Fruit fly (Drosophila melanogaster) whole organism, prepupa: ENCODE results near the gene scw.

Experiments used
- CG11902 ChIP-seq: fragments of 200-800 bp; sonication (Bioruptor generic); optimal IDR thresholded peaks from 3 replicates; lab custom pipeline; 2016; ENCODE audit warnings: missing biosample characterization, missing genetic modification characterization
- CG15336 ChIP-seq: fragments of 200-800 bp; sonication (Bioruptor generic); IDR thresholded peaks from 2 replicates; pipeline ENCODE4 v1.3.6; 2022; ENCODE audit warnings: missing biosample characterization, missing genetic modification characterization
- CG3032 ChIP-seq: fragments of 200-800 bp; optimal IDR thresholded peaks from 2 replicates; lab custom pipeline; 2019; ENCODE audit warnings: missing biosample characterization, mild to moderate bottlenecking, missing genetic modification characterization, moderate library complexity
- CG31627 ChIP-seq: fragments of 200-800 bp; sonication (Bioruptor generic); optimal IDR thresholded peaks from 3 replicates; lab custom pipeline; 2016; ENCODE audit warnings: missing biosample characterization, missing genetic modification characterization
- CG32006 ChIP-seq: fragments of 200-800 bp; sonication (Bioruptor generic); optimal IDR thresholded peaks from 3 replicates; lab custom pipeline; 2017; ENCODE audit warnings: missing biosample characterization, mild to moderate bottlenecking, missing genetic modification characterization
- CG34406 ChIP-seq: fragments of 200-800 bp; sonication (Bioruptor generic); optimal IDR thresholded peaks from 3 replicates; lab custom pipeline; 2016; ENCODE audit warnings: missing biosample characterization, missing genetic modification characterization
- CG3919 ChIP-seq: fragments of 200-800 bp; sonication (Bioruptor generic); optimal IDR thresholded peaks from 3 replicates; lab custom pipeline; 2016; ENCODE audit warnings: missing biosample characterization, missing genetic modification characterization
- CG6163 ChIP-seq: fragments of 200-800 bp; sonication (Bioruptor generic); IDR thresholded peaks from 3 replicates; pipeline ENCODE4 v1.3.6; 2022; ENCODE audit warnings: missing biosample characterization, missing genetic modification characterization
- CG6276 ChIP-seq: fragments of 200-800 bp; sonication (Bioruptor generic); optimal IDR thresholded peaks from 2 replicates; lab custom pipeline; 2017; ENCODE audit warnings: missing biosample characterization, mild to moderate bottlenecking, missing genetic modification characterization
- CG6792 ChIP-seq: fragments of 200-800 bp; sonication (Bioruptor generic); optimal IDR thresholded peaks from 3 replicates; lab custom pipeline; 2016; ENCODE audit warnings: missing biosample characterization, missing genetic modification characterization
- CG6854 ChIP-seq: fragments of 200-800 bp; sonication (Bioruptor generic); optimal IDR thresholded peaks from 2 replicates; lab custom pipeline; 2017; ENCODE audit warnings: missing biosample characterization, mild to moderate bottlenecking, missing genetic modification characterization
- CG7368 ChIP-seq: fragments of 200-800 bp; sonication (Bioruptor generic); optimal IDR thresholded peaks from 3 replicates; lab custom pipeline; 2016; ENCODE audit warnings: missing biosample characterization, missing genetic modification characterization
- CG8119 ChIP-seq: fragments of 200-800 bp; sonication (Bioruptor generic); IDR thresholded peaks from 3 replicates; pipeline ENCODE4 v1.3.6; 2022; ENCODE audit warnings: missing biosample characterization, missing genetic modification characterization
- CG8632 ChIP-seq: fragments of 200-800 bp; sonication (Bioruptor generic); optimal IDR thresholded peaks from 3 replicates; lab custom pipeline; 2016; ENCODE audit warnings: missing biosample characterization, missing genetic modification characterization
- CG9139 ChIP-seq: fragments of 200-800 bp; sonication (Bioruptor generic); optimal IDR thresholded peaks from 3 replicates; lab custom pipeline; 2017; ENCODE audit warnings: missing biosample characterization, mild to moderate bottlenecking, missing genetic modification characterization
- Eip75B ChIP-seq: fragments of 200-800 bp; sonication (Bioruptor generic); optimal IDR thresholded peaks from 3 replicates; lab custom pipeline; 2016; ENCODE audit warnings: missing biosample characterization, missing genetic modification characterization
- Ets96B ChIP-seq: fragments of 200-800 bp; optimal IDR thresholded peaks from 2 replicates; lab custom pipeline; 2019; ENCODE audit warnings: missing biosample characterization, mild to moderate bottlenecking, missing genetic modification characterization, moderate library complexity
- Hr4 ChIP-seq: fragments of 200-800 bp; sonication (Bioruptor generic); optimal IDR thresholded peaks from 3 replicates; lab custom pipeline; 2016; ENCODE audit warnings: missing biosample characterization, missing genetic modification characterization
- Lpt ChIP-seq: fragments of 200-800 bp; sonication (Bioruptor generic); optimal IDR thresholded peaks from 3 replicates; lab custom pipeline; 2016; ENCODE audit warnings: missing biosample characterization, missing genetic modification characterization
- Met ChIP-seq: fragments of 200-800 bp; sonication (Bioruptor generic); optimal IDR thresholded peaks from 3 replicates; lab custom pipeline; 2016; ENCODE audit warnings: missing biosample characterization, missing genetic modification characterization
- OdsH ChIP-seq: fragments of 200-800 bp; sonication (Bioruptor generic); optimal IDR thresholded peaks from 3 replicates; lab custom pipeline; 2016; ENCODE audit warnings: missing biosample characterization, missing genetic modification characterization
- Sox102F ChIP-seq: fragments of 200-800 bp; sonication (Bioruptor generic); optimal IDR thresholded peaks from 2 replicates; lab custom pipeline; 2016; ENCODE audit warnings: missing biosample characterization, mild to moderate bottlenecking, missing genetic modification characterization
- Sox14 ChIP-seq: fragments of 200-800 bp; sonication (Bioruptor generic); optimal IDR thresholded peaks from 3 replicates; lab custom pipeline; 2016; ENCODE audit warnings: missing biosample characterization, missing genetic modification characterization
- Sox15 ChIP-seq: fragments of 200-800 bp; sonication (Bioruptor generic); optimal IDR thresholded peaks from 3 replicates; lab custom pipeline; 2016; ENCODE audit warnings: missing biosample characterization, missing genetic modification characterization
- achi ChIP-seq: fragments of 200-800 bp; sonication (Bioruptor generic); optimal IDR thresholded peaks from 3 replicates; lab custom pipeline; 2016; ENCODE audit warnings: missing biosample characterization, missing genetic modification characterization
- acj6 ChIP-seq: fragments of 200-800 bp; sonication (Bioruptor generic); optimal IDR thresholded peaks from 3 replicates; lab custom pipeline; 2016; ENCODE audit warnings: missing biosample characterization, missing genetic modification characterization
- dac ChIP-seq: fragments of 200-800 bp; sonication (Bioruptor generic); optimal IDR thresholded peaks from 2 replicates; lab custom pipeline; 2017; ENCODE audit warnings: missing biosample characterization, mild to moderate bottlenecking, missing genetic modification characterization
- dsx ChIP-seq: fragments of 200-800 bp; optimal IDR thresholded peaks from 3 replicates; lab custom pipeline; 2019; ENCODE audit warnings: missing biosample characterization, mild to moderate bottlenecking, missing genetic modification characterization, moderate library complexity; ENCODE audit not compliant: poor library complexity, severe bottlenecking
- esn ChIP-seq: fragments of 200-800 bp; sonication (Bioruptor generic); optimal IDR thresholded peaks from 2 replicates; lab custom pipeline; 2016; ENCODE audit warnings: missing biosample characterization, mild to moderate bottlenecking, missing genetic modification characterization, moderate library complexity
- fd59A ChIP-seq: fragments of 200-800 bp; sonication (Bioruptor generic); optimal IDR thresholded peaks from 2 replicates; lab custom pipeline; 2017; ENCODE audit warnings: missing biosample characterization, mild to moderate bottlenecking, missing genetic modification characterization, missing genetic modification reagents
- fkh ChIP-seq: fragments of 200-800 bp; sonication (Bioruptor generic); optimal IDR thresholded peaks from 3 replicates; lab custom pipeline; 2017; ENCODE audit warnings: missing biosample characterization, mild to moderate bottlenecking, missing genetic modification characterization, moderate library complexity
- salr ChIP-seq, 2 experiments: fragments of 200-800 bp; sonication (Bioruptor generic); optimal IDR thresholded peaks; 3 replicates each; lab custom pipeline; 2016 to 2018; ENCODE audit warnings: missing biosample characterization in 2 of 2, missing genetic modification characterization in 2 of 2, mild to moderate bottlenecking in 1 of 2
- ss ChIP-seq, 2 experiments: fragments of 200-800 bp; sonication (Bioruptor generic); optimal IDR thresholded peaks; 2 replicates in 1 of 2; 3 replicates in 1 of 2; lab custom pipeline; 2017 to 2018; ENCODE audit warnings: mild to moderate bottlenecking in 2 of 2, missing biosample characterization in 2 of 2, missing genetic modification characterization in 2 of 2, moderate library complexity in 1 of 2
- topi ChIP-seq: fragments of 200-800 bp; sonication (Bioruptor generic); optimal IDR thresholded peaks from 3 replicates; lab custom pipeline; 2016; ENCODE audit warnings: missing biosample characterization, missing genetic modification characterization
- vri ChIP-seq: fragments of 200-800 bp; sonication (Bioruptor generic); optimal IDR thresholded peaks from 3 replicates; lab custom pipeline; 2016; ENCODE audit warnings: missing biosample characterization, mild to moderate bottlenecking, missing genetic modification characterization

The scw gene

DNA sequence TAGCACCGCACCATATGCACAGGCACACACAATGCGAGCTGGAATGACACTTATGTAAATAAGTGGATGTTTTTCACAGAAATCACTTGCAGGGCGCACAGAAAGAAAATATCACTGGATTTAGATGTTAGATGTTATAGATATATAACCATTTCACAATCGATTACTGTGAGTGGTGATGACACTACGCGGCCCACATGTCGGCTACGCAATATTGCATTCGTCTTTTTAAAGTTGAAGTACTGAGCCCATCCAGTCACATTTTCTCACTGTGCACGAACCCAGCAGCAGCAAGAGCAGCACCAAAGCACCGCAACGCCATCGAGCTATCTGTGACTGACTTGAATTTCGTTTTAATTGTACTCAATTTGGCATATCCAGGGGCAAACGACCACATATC, 21.7 kb upstream of the scw start (continued):
- TF ChIP-seq topi (GFP tag; lab: Kevin White, UChicago) (peak; percentile 6), fkh (GFP tag; lab: Kevin White, UChicago) (no peak), CG34406 (peak; percentile 10), CG6163 (GFP tag; lab: Robert Waterston, UW) (peak; percentile 47; the same call in 2 of the 3 replicates), CG9139 (GFP tag; lab: Kevin White, UChicago) (no peak), CG3919 (no peak), OdsH (GFP tag; lab: Kevin White, UChicago) (peak; percentile 48), ss (GFP tag; optimal IDR thresholded peaks at IDR 0.05; lab: Kevin White, UChicago) (no peak), Sox102F (GFP tag; lab: Kevin White, UChicago) (peak; percentile 24), salr (GFP tag; optimal IDR thresholded peaks at IDR 0.05; lab: Kevin White, UChicago) (peak; percentile 11 to 29), Eip75B (GFP tag; lab: Kevin White, UChicago) (peak; percentile 25), Ets96B (tag; lab: Kevin White, UChicago) (no peak), acj6 (GFP tag; lab: Kevin White, UChicago) (peak; percentile 34), dsx (GFP tag; lab: Kevin White, UChicago) (no peak)

DNA sequence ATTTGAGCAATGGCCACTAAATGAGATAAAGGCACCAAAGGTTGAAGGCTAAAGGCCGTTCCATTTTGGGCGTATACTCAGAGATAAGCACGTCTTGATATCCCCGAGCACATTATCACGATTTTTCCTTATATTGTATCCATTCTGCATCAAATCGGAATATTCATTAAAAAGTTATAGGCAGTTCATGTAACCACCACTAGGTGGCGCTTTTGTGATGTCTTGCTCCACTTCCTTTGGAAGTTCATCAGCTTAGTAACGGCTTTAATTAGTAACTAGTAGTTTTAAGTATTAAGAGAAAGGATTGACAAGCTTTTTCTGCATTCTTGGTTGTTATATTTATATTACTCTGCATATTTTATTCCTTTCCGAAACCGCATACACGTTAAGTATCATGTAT, 18.2 kb downstream of the scw start:
- TF ChIP-seq Sox15 (no peak), CG32006 (GFP tag; lab: Kevin White, UChicago) (no peak), CG34406 (no peak), CG8632 (no peak), fd59A (no peak), fkh (GFP tag; lab: Kevin White, UChicago) (no peak), CG31627 (no peak), salr (GFP tag; optimal IDR thresholded peaks at IDR 0.05; lab: Kevin White, UChicago) (no peak), CG3032 (tag; lab: Kevin White, UChicago) (no peak), CG7368 (GFP tag; lab: Kevin White, UChicago) (no peak), CG6792 (GFP tag; lab: Kevin White, UChicago) (no peak), esn (no peak), CG15336 (no peak), CG9139 (GFP tag; lab: Kevin White, UChicago) (no peak)
- TF ChIP-seq, all 60 proteins: peak for 0

DNA sequence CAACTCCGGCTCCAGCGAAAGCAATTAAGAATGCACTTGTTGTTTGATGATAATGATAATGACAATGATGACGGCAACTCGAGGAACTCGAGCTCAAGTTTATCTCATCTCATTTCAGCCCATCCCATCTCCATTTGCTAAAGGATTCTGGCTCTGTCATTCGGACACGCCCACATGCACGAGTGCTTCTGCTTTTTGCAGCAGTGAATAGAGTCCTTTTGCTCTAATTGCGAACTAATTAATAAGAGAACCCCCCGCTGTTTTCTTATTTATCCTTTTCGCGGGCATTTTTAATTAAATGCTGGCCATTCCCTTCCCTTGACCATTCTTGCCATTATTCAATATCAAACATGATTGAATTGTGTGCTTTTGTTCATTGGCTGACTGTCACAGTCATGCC, 22.4 kb downstream of the scw start:
- TF ChIP-seq esn, result no peak
- TF ChIP-seq Met (GFP tag; lab: Kevin White, UChicago), result no peak
- no peak for TF ChIP-seq CG3032 (tag; lab: Kevin White, UChicago)
- TF ChIP-seq CG8632, result no peak
- TF ChIP-seq CG11902 (GFP tag; lab: Kevin White, UChicago), result no peak
- TF ChIP-seq ss (GFP tag; optimal IDR thresholded peaks at IDR 0.05; lab: Kevin White, UChicago), result no peak
- no peak for TF ChIP-seq Sox14
- TF ChIP-seq CG8119 (GFP tag; lab: Robert Waterston, UW), result no peak
- no peak for TF ChIP-seq vri
- no peak for TF ChIP-seq CG6854 (GFP tag; lab: Kevin White, UChicago)
- TF ChIP-seq fd59A, result no peak
- no peak for TF ChIP-seq Hr4 (GFP tag; lab: Kevin White, UChicago)
- TF ChIP-seq CG6276 (GFP tag; lab: Kevin White, UChicago), result no peak
- no peak for TF ChIP-seq Lpt (GFP tag; lab: Kevin White, UChicago)
- TF ChIP-seq dac (GFP tag; lab: Kevin White, UChicago), result no peak
- no peak for TF ChIP-seq CG6163 (GFP tag; lab: Robert Waterston, UW)
- no peak for TF ChIP-seq Sox102F (GFP tag; lab: Kevin White, UChicago)
- no peak for TF ChIP-seq CG32006 (GFP tag; lab: Kevin White, UChicago)
- no peak for TF ChIP-seq achi (GFP tag; lab: Kevin White, UChicago)
- TF ChIP-seq dsx (GFP tag; lab: Kevin White, UChicago), result no peak
